Worm (Caenorhabditis elegans): ENCODE results near the gene unc-129.

- TF ChIP-seq W03F9.2 (tag; optimal IDR thresholded peaks at IDR 0.05) = no peak
- no peak for TF ChIP-seq him-1 (tag; optimal IDR thresholded peaks at IDR 0.05)
- no peak for TF ChIP-seq dao-5 (tag; optimal IDR thresholded peaks at IDR 0.05)
Measured at ce11 chrIV:8975331-8975625, 29.9 kb downstream of the unc-129 start, which contains the start of gene pdzd-8.

Measured in whole organism, L4/young adult.